Worm (Caenorhabditis elegans) whole organism, L4 larva: ENCODE measurements around the gene F14B8.5.

Experiments
- F37D6.2 ChIP-seq: sonication (generic microtip); optimal IDR thresholded peaks from 2 replicates; lab custom pipeline; 2016; ENCODE audit warnings: mild to moderate bottlenecking, missing genetic modification characterization, missing compliant biosample characterization
- F44E2.7 ChIP-seq: fragments of 200-800 bp; sonication (Bioruptor generic); IDR thresholded peaks from 2 replicates; pipeline ENCODE4 v2.1.2; 2022; ENCODE audit warnings: missing genetic modification characterization, missing compliant biosample characterization
- R02D3.7 ChIP-seq: fragments of 150-350 bp; sonication (generic microtip); optimal IDR thresholded peaks from 3 replicates; lab custom pipeline; 2014; ENCODE audit warnings: missing biosample characterization, missing genetic modification characterization
- T20F7.1 ChIP-seq: fragments of 200-800 bp; sonication (Bioruptor generic); optimal IDR thresholded peaks from 2 replicates; lab custom pipeline; 2018; ENCODE audit warnings: mild to moderate bottlenecking, missing genetic modification characterization, missing compliant biosample characterization
- Y105C5A.15 ChIP-seq: fragments of 200-800 bp; sonication (Bioruptor generic); IDR thresholded peaks from 2 replicates; pipeline ENCODE4 v1.3.6; 2022; ENCODE audit warnings: missing genetic modification characterization, missing compliant biosample characterization
- aha-1 ChIP-seq: fragments of 150-350 bp; peaks from one replicate; lab custom pipeline; 2014; ENCODE audit warnings: missing biosample characterization, missing genetic modification characterization
- aly-2 ChIP-seq: sonication (generic microtip); optimal IDR thresholded peaks from 2 replicates; lab custom pipeline; 2018; ENCODE audit warnings: missing biosample characterization, missing genetic modification characterization
- ama-1 ChIP-seq: fragments of 150-350 bp; optimal IDR thresholded peaks from 2 replicates; lab custom pipeline; 2014; ENCODE audit warnings: inconsistent platforms, mixed read lengths
- ceh-20 ChIP-seq: fragments of 200-800 bp; sonication (Bioruptor generic); IDR thresholded peaks from 2 replicates; pipeline ENCODE4 v1.3.6; 2022; ENCODE audit warnings: missing genetic modification reagents, missing genetic modification characterization, missing compliant biosample characterization
- ceh-28 ChIP-seq: fragments of 150-350 bp; optimal IDR thresholded peaks from 2 replicates; lab custom pipeline; 2014; ENCODE audit warnings: missing biosample characterization, missing genetic modification reagents, missing genetic modification characterization
- ceh-62 ChIP-seq: sonication (generic microtip); optimal IDR thresholded peaks from 2 replicates; lab custom pipeline; 2017; ENCODE audit warnings: missing biosample characterization, missing genetic modification characterization
- ceh-82 ChIP-seq: sonication (generic microtip); optimal IDR thresholded peaks from 2 replicates; lab custom pipeline; 2017; ENCODE audit warnings: missing biosample characterization, missing genetic modification characterization
- daf-16 ChIP-seq, 3 experiments: sonication (generic microtip); optimal IDR thresholded peaks; 2 replicates each; lab custom pipeline; 2016 to 2017; ENCODE audit warnings: missing genetic modification characterization in 3 of 3, missing genetic modification reagents in 3 of 3, mild to moderate bottlenecking in 2 of 3, missing compliant biosample characterization in 2 of 3, missing biosample characterization in 1 of 3, moderate library complexity in 1 of 3
- daf-8 ChIP-seq: fragments of 200-800 bp; sonication (Bioruptor generic); IDR thresholded peaks from 2 replicates; pipeline ENCODE4 v1.3.6; 2022; ENCODE audit warnings: missing genetic modification characterization, missing compliant biosample characterization
- dmd-6 ChIP-seq: fragments of 200-800 bp; sonication (Bioruptor generic); IDR thresholded peaks from 2 replicates; pipeline ENCODE4 v1.3.6; 2022; ENCODE audit warnings: missing genetic modification reagents, missing genetic modification characterization, missing compliant biosample characterization
- dpl-1 ChIP-seq: fragments of 150-350 bp; optimal IDR thresholded peaks from 2 replicates; lab custom pipeline; 2014; ENCODE audit warnings: missing biosample characterization, missing genetic modification reagents, missing genetic modification characterization
- duxl-1 ChIP-seq: sonication (generic microtip); optimal IDR thresholded peaks from 2 replicates; lab custom pipeline; 2016; ENCODE audit warnings: mild to moderate bottlenecking, missing genetic modification characterization, moderate library complexity, missing compliant biosample characterization; ENCODE audit not compliant: poor library complexity
- dve-1 ChIP-seq: sonication (generic microtip); optimal IDR thresholded peaks from 2 replicates; lab custom pipeline; 2017; ENCODE audit warnings: antibody characterized with exemption, mild to moderate bottlenecking, missing genetic modification characterization, missing compliant biosample characterization; ENCODE audit not compliant: insufficient read depth
- hlh-11 ChIP-seq: fragments of 200-800 bp; sonication (Bioruptor generic); optimal IDR thresholded peaks from 2 replicates; lab custom pipeline; 2018; ENCODE audit warnings: mild to moderate bottlenecking, missing genetic modification characterization, missing compliant biosample characterization
- hmg-1.1 ChIP-seq: fragments of 200-800 bp; sonication (Bioruptor generic); IDR thresholded peaks from 2 replicates; pipeline ENCODE4 v1.3.6; 2022; ENCODE audit warnings: missing genetic modification reagents, missing genetic modification characterization, missing compliant biosample characterization
- lim-7 ChIP-seq: fragments of 200-800 bp; sonication (Bioruptor generic); IDR thresholded peaks from 2 replicates; pipeline ENCODE4 v1.3.6; 2022; ENCODE audit warnings: missing genetic modification characterization, missing compliant biosample characterization
- lin-38 ChIP-seq: fragments of 200-800 bp; sonication (Bioruptor generic); IDR thresholded peaks from 2 replicates; pipeline ENCODE4 v1.3.6; 2022; ENCODE audit warnings: missing genetic modification reagents, missing genetic modification characterization, missing compliant biosample characterization
- mdl-1 ChIP-seq, 2 experiments: fragments of 150-350 bp in 1 of 2; sonication (generic microtip) in 1 of 2; optimal IDR thresholded peaks; 2 replicates each; lab custom pipeline; 2014 to 2017; ENCODE audit warnings: missing biosample characterization in 2 of 2, missing genetic modification characterization in 2 of 2
- mep-1 ChIP-seq: fragments of 150-350 bp; sonication (generic microtip); optimal IDR thresholded peaks from 3 replicates; lab custom pipeline; 2014; ENCODE audit warnings: missing biosample characterization, missing genetic modification characterization
- mes-2 ChIP-seq: sonication (generic microtip); optimal IDR thresholded peaks from 2 replicates; lab custom pipeline; 2016; ENCODE audit warnings: missing genotype, mild to moderate bottlenecking, missing genetic modification characterization, missing compliant biosample characterization; ENCODE audit not compliant: poor library complexity, severe bottlenecking
- mxl-2 ChIP-seq: fragments of 200-800 bp; sonication (Bioruptor generic); conservative IDR thresholded peaks from 2 replicates; pipeline ENCODE4 v1.3.6; 2022; ENCODE audit warnings: missing genetic modification reagents, missing genetic modification characterization, missing compliant biosample characterization
- mxl-3 ChIP-seq: fragments of 200-800 bp; sonication (Bioruptor generic); optimal IDR thresholded peaks from 2 replicates; lab custom pipeline; 2018; ENCODE audit warnings: mild to moderate bottlenecking, missing genetic modification characterization, missing compliant biosample characterization
- nhr-11 ChIP-seq: fragments of 150-350 bp; optimal IDR thresholded peaks from 2 replicates; lab custom pipeline; 2014; ENCODE audit warnings: missing biosample characterization, missing genetic modification characterization
- nhr-111 ChIP-seq: fragments of 200-800 bp; sonication (Bioruptor generic); optimal IDR thresholded peaks from 2 replicates; lab custom pipeline; 2018; ENCODE audit warnings: mild to moderate bottlenecking, missing genetic modification characterization, missing compliant biosample characterization
- nhr-28 ChIP-seq: fragments of 150-350 bp; optimal IDR thresholded peaks from 2 replicates; lab custom pipeline; 2014; ENCODE audit warnings: missing biosample characterization, missing genetic modification characterization
- nhr-48 ChIP-seq: sonication (generic microtip); optimal IDR thresholded peaks from 2 replicates; lab custom pipeline; 2016; ENCODE audit warnings: mild to moderate bottlenecking, missing genetic modification characterization, missing compliant biosample characterization
- php-3 ChIP-seq: fragments of 200-800 bp; sonication (Bioruptor generic); IDR thresholded peaks from 2 replicates; pipeline ENCODE4 v1.3.6; 2022; ENCODE audit warnings: missing genetic modification reagents, missing genetic modification characterization, missing compliant biosample characterization
- pqm-1 ChIP-seq: sonication (generic microtip); optimal IDR thresholded peaks from 2 replicates; lab custom pipeline; 2017; ENCODE audit warnings: missing biosample characterization, missing genetic modification characterization
- snpc-4 ChIP-seq: fragments of 150-350 bp; optimal IDR thresholded peaks from 2 replicates; lab custom pipeline; 2014; ENCODE audit warnings: missing biosample characterization, missing genetic modification characterization
- spr-1 ChIP-seq: sonication (generic microtip); optimal IDR thresholded peaks from 2 replicates; lab custom pipeline; 2016; ENCODE audit warnings: mild to moderate bottlenecking, missing genetic modification characterization, missing compliant biosample characterization
- unc-130 ChIP-seq: sonication (generic microtip); optimal IDR thresholded peaks from 2 replicates; lab custom pipeline; 2016; ENCODE audit warnings: missing genetic modification reagents, missing genetic modification characterization, missing compliant biosample characterization
- unc-62 ChIP-seq, 3 experiments: fragments of 150-350 bp in 1 of 3; sonication (generic microtip); optimal IDR thresholded peaks in 2 of 3; peaks in 1 of 3; 1 replicate in 1 of 3; 2 replicates in 2 of 3; lab custom pipeline; 2014 to 2017; ENCODE audit warnings: missing biosample characterization in 3 of 3, missing genetic modification characterization in 3 of 3, missing genetic modification reagents in 3 of 3, missing genotype in 1 of 3
- zfp-2 ChIP-seq: sonication (generic microtip); optimal IDR thresholded peaks from 2 replicates; lab custom pipeline; 2016; ENCODE audit warnings: mild to moderate bottlenecking, missing genetic modification characterization, missing compliant biosample characterization
- zfp-3 ChIP-seq: fragments of 200-800 bp; sonication (Bioruptor generic); conservative IDR thresholded peaks from 2 replicates; pipeline ENCODE4 v1.3.6; 2022; ENCODE audit warnings: missing genetic modification reagents, missing genetic modification characterization, missing compliant biosample characterization
- zip-2 ChIP-seq: fragments of 150-350 bp; optimal IDR thresholded peaks from 2 replicates; lab custom pipeline; 2014; ENCODE audit warnings: missing biosample characterization, missing genetic modification characterization
- ztf-11 ChIP-seq: fragments of 150-350 bp; optimal IDR thresholded peaks from 2 replicates; lab custom pipeline; 2014; ENCODE audit warnings: missing biosample characterization, missing genetic modification characterization
- ztf-7 ChIP-seq: fragments of 150-350 bp; optimal IDR thresholded peaks from 2 replicates; lab custom pipeline; 2014; ENCODE audit warnings: missing biosample characterization, missing genetic modification characterization

F14B8.5 gene

DNA sequence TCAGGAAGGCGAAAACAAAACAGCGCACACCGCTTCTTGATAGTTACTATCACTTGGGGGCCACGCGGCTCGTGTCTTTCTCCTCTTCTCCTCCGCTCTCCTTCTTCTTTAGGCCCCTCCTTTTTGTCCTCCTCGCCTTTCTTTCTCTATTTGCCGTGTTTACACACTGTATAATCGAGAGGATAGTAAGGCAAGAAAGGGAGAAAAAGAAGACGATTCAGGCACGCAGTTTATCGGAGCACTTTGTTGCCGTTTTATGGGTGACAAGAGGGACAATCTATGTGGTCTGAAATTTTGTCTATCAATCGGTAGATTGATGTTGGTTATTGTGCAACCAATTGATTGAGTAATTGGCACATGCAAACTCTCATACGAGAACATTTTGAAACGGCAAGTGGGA lies 3.6 kb upstream of the F14B8.5 start, which contains the start of gene F14B8.6 (continued):
- TF ChIP-seq hmg-1.1 (GFP tag; lab: Robert Waterston, UW) (no peak), nhr-11 (tag; lab: Kevin White, UChicago) (no peak), mdl-1 (tag; optimal IDR thresholded peaks at IDR 0.05; lab: Kevin White, UChicago) (peak; percentile 48 to 68), dve-1 (tag; lab: Kevin White, UChicago) (peak; percentile 36), zip-2 (tag; lab: Kevin White, UChicago) (no peak), mxl-3 (GFP tag; lab: Kevin White, UChicago) (peak; percentile 10), ceh-82 (tag; lab: Kevin White, UChicago) (no peak), php-3 (GFP tag; lab: Robert Waterston, UW) (peak; percentile 69), F44E2.7 (GFP tag; lab: Robert Waterston, UW) (no peak), duxl-1 (no peak), ceh-20 (GFP tag; lab: Robert Waterston, UW) (no peak), ztf-7 (tag; lab: Kevin White, UChicago) (no peak), lim-7 (GFP tag; lab: Robert Waterston, UW) (no peak), mep-1 (peak; percentile 23), lin-38 (GFP tag; lab: Robert Waterston, UW) (no peak), ama-1 (lab: Kevin White, UChicago) (no peak), spr-1 (tag; lab: Kevin White, UChicago) (no peak), Y105C5A.15 (no peak), T20F7.1 (GFP tag; lab: Kevin White, UChicago) (no peak), ztf-11 (tag; lab: Kevin White, UChicago) (no peak), F37D6.2 (tag; lab: Kevin White, UChicago) (no peak), snpc-4 (no peak), zfp-2 (tag; lab: Kevin White, UChicago) (no peak), mes-2 (tag; lab: Kevin White, UChicago) (no peak)

- TF ChIP-seq mxl-2 (GFP tag; lab: Robert Waterston, UW): no peak
- peak; percentile 81 for TF ChIP-seq aha-1
- TF ChIP-seq unc-62 (GFP tag; optimal IDR thresholded peaks at IDR 0.05 in 1 of 2; lab: Kevin White, UChicago): peak in 1 of 2 experiments; percentile 70
- no peak for TF ChIP-seq unc-62 (tag; optimal IDR thresholded peaks at IDR 0.05; lab: Kevin White, UChicago)
- no peak for TF ChIP-seq php-3 (GFP tag; lab: Robert Waterston, UW)
- peak; percentile 31 for TF ChIP-seq hlh-11
- no peak for TF ChIP-seq dpl-1 (GFP tag; lab: Kevin White, UChicago)
- TF ChIP-seq dve-1 (tag; lab: Kevin White, UChicago): peak; percentile 61
- no peak for TF ChIP-seq aly-2 (tag; lab: Kevin White, UChicago)
- peak; percentile 64 for TF ChIP-seq pqm-1 (tag; lab: Kevin White, UChicago)
- no peak for TF ChIP-seq daf-16 (GFP tag; optimal IDR thresholded peaks at IDR 0.05; lab: Kevin White, UChicago)
- TF ChIP-seq daf-16 (tag; optimal IDR thresholded peaks at IDR 0.05; lab: Kevin White, UChicago): peak; percentile 92
- no peak for TF ChIP-seq ceh-82 (tag; lab: Kevin White, UChicago)
- TF ChIP-seq ceh-28 (tag; lab: Kevin White, UChicago): no peak
- TF ChIP-seq ceh-62 (tag; lab: Kevin White, UChicago): no peak
- TF ChIP-seq nhr-111 (GFP tag; lab: Kevin White, UChicago): no peak
- no peak for TF ChIP-seq unc-130 (GFP tag; lab: Kevin White, UChicago)
- TF ChIP-seq nhr-48 (tag; lab: Kevin White, UChicago): no peak
- no peak for TF ChIP-seq zfp-3 (GFP tag; lab: Robert Waterston, UW)
- TF ChIP-seq, all 104 proteins: peak for 6
Measured at ce11 chrX:6926952-6927351, 1.6 kb downstream of the F14B8.5 start.

DNA sequence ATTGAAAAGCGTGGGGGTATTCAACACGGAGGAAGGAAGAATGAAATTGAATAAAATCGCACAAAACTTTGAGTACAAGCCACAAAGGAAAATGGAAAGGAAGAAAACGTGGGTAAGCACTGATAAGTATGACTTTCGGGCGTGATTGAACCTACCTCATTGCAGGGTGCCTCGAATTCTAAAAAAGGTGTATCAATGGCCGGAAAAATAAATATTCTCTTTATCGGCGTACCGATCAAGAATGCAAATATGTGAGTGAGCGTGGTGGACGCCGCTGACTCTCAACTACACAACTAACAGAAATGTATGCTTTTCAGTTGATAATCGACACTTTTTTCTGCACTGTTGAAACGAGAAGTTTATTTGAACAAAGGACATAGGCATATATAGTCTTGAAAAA lies 4.0 kb downstream of the F14B8.5 start, which contains the start of gene otpl-3:
otpl-3 (minus strand) TSS at position 304 of the 400 bp plus-strand sequence.
- TF ChIP-seq dmd-6: peak; percentile 34; the same call in 1 of the 2 replicates
- peak; percentile 47 for TF ChIP-seq hlh-11
- no peak for TF ChIP-seq daf-8 (GFP tag; lab: Robert Waterston, UW)
- peak; percentile 20 for TF ChIP-seq mxl-3 (GFP tag; lab: Kevin White, UChicago)
- peak; percentile 5 for TF ChIP-seq dve-1 (tag; lab: Kevin White, UChicago)
- no peak for TF ChIP-seq daf-16 (GFP tag; optimal IDR thresholded peaks at IDR 0.05; lab: Kevin White, UChicago)
- TF ChIP-seq daf-16 (tag; optimal IDR thresholded peaks at IDR 0.05; lab: Kevin White, UChicago): peak; percentile 24
- no peak for TF ChIP-seq R02D3.7 (tag; lab: Kevin White, UChicago)
- peak; percentile 54 for TF ChIP-seq nhr-28 (tag; lab: Kevin White, UChicago)
- TF ChIP-seq pqm-1 (tag; lab: Kevin White, UChicago): peak; percentile 75
- peak; percentile 76 for TF ChIP-seq aha-1
- no peak for TF ChIP-seq nhr-48 (tag; lab: Kevin White, UChicago)
